Fruit fly (Drosophila melanogaster) whole organism, embryonic: ENCODE data around the gene CG32686.

Source experiments
- BEAF-32 ChIP-seq: fragments of 200-800 bp; sonication (Bioruptor generic); optimal IDR thresholded peaks from 3 replicates; lab custom pipeline; 2017; ENCODE audit warnings: missing biosample characterization, missing genetic modification characterization, mild to moderate bottlenecking, moderate library complexity, missing genetic modification reagents
- CG10431 ChIP-seq: fragments of 200-800 bp; sonication (Bioruptor generic); optimal IDR thresholded peaks from 3 replicates; lab custom pipeline; 2018; ENCODE audit warnings: missing biosample characterization, mild to moderate bottlenecking, missing genetic modification characterization
- CG12299 ChIP-seq: fragments of 200-800 bp; sonication (Bioruptor generic); optimal IDR thresholded peaks from 2 replicates; lab custom pipeline; 2018; ENCODE audit warnings: missing biosample characterization, mild to moderate bottlenecking, missing genetic modification characterization
- CG13296 ChIP-seq: fragments of 200-800 bp; sonication (Bioruptor generic); optimal IDR thresholded peaks from 3 replicates; lab custom pipeline; 2018; ENCODE audit warnings: missing biosample characterization, mild to moderate bottlenecking, missing genetic modification characterization
- CG15601 ChIP-seq: fragments of 200-800 bp; sonication (Bioruptor generic); optimal IDR thresholded peaks from 3 replicates; lab custom pipeline; 2019; ENCODE audit warnings: missing biosample characterization, mild to moderate bottlenecking, missing genetic modification characterization, moderate library complexity
- CG16815 ChIP-seq: fragments of 200-800 bp; sonication (Bioruptor generic); optimal IDR thresholded peaks from 3 replicates; lab custom pipeline; 2017; ENCODE audit warnings: missing biosample characterization, mild to moderate bottlenecking, missing genetic modification characterization
- CG1792 ChIP-seq: fragments of 200-800 bp; sonication (Bioruptor generic); optimal IDR thresholded peaks from 2 replicates; lab custom pipeline; 2016; ENCODE audit warnings: missing biosample characterization, missing genetic modification characterization
- CG2120 ChIP-seq: fragments of 200-800 bp; sonication (Bioruptor generic); optimal IDR thresholded peaks from 3 replicates; lab custom pipeline; 2016; ENCODE audit warnings: missing biosample characterization, missing genetic modification characterization
- CG2199 ChIP-seq: fragments of 200-800 bp; sonication (Bioruptor generic); IDR thresholded peaks from 3 replicates; pipeline ENCODE4 v1.3.6; 2022; ENCODE audit warnings: missing biosample characterization, missing genetic modification characterization
- CG2875 ChIP-seq: fragments of 200-800 bp; sonication (Bioruptor generic); optimal IDR thresholded peaks from 2 replicates; lab custom pipeline; 2017; ENCODE audit warnings: missing biosample characterization, mild to moderate bottlenecking, missing genetic modification characterization, missing genetic modification reagents
- CG34422 ChIP-seq: fragments of 200-800 bp; sonication (Bioruptor generic); IDR thresholded peaks from 3 replicates; pipeline ENCODE4 v1.3.6; 2022; ENCODE audit warnings: missing biosample characterization, missing genetic modification characterization
- CG4424 ChIP-seq: fragments of 200-800 bp; sonication (Bioruptor generic); optimal IDR thresholded peaks from 3 replicates; lab custom pipeline; 2016; ENCODE audit warnings: missing biosample characterization, missing genetic modification characterization
- CG4707 ChIP-seq: fragments of 200-800 bp; sonication (Bioruptor generic); optimal IDR thresholded peaks from 2 replicates; lab custom pipeline; 2018; ENCODE audit warnings: missing biosample characterization, mild to moderate bottlenecking, missing genetic modification characterization, moderate library complexity
- CG6765 ChIP-seq: fragments of 200-800 bp; sonication (Bioruptor generic); optimal IDR thresholded peaks from 3 replicates; lab custom pipeline; 2017; ENCODE audit warnings: missing biosample characterization, mild to moderate bottlenecking, missing genetic modification characterization
- CG7928 ChIP-seq: fragments of 200-800 bp; sonication (Bioruptor generic); optimal IDR thresholded peaks from 2 replicates; lab custom pipeline; 2017; ENCODE audit warnings: missing biosample characterization, mild to moderate bottlenecking, missing genetic modification characterization
- CG8290 ChIP-seq, 3 experiments: fragments of 200-800 bp; sonication (Bioruptor generic); optimal IDR thresholded peaks; 2 replicates each; lab custom pipeline; 2016 to 2019; ENCODE audit warnings: missing biosample characterization in 3 of 3, missing genetic modification characterization in 3 of 3, mild to moderate bottlenecking in 2 of 3, moderate library complexity in 1 of 3
- Chrac-16 ChIP-seq: fragments of 200-800 bp; sonication (Bioruptor generic); optimal IDR thresholded peaks from 3 replicates; lab custom pipeline; 2016; ENCODE audit warnings: missing biosample characterization, missing genetic modification characterization
- D ChIP-seq, 2 experiments: fragments of 200-800 bp in 1 of 2; fragments of >200 bp in 1 of 2; sonication (Bioruptor generic) in 1 of 2; optimal IDR thresholded peaks; 2 replicates in 1 of 2; 3 replicates in 1 of 2; lab custom pipeline; 2017; ENCODE audit warnings: mild to moderate bottlenecking in 1 of 2, missing biosample characterization in 1 of 2, missing genetic modification characterization in 1 of 2, missing genetic modification reagents in 1 of 2
- Deaf1 ChIP-seq: fragments of 200-800 bp; optimal IDR thresholded peaks from 3 replicates; lab custom pipeline; 2019; ENCODE audit warnings: missing biosample characterization, mild to moderate bottlenecking, missing genetic modification characterization, moderate library complexity
- E2f2 ChIP-seq: fragments of 200-800 bp; sonication (Bioruptor generic); IDR thresholded peaks from 2 replicates; pipeline ENCODE4 v1.3.6; 2022; ENCODE audit warnings: missing biosample characterization, missing genetic modification characterization
- Eip74EF ChIP-seq, 2 experiments: fragments of 200-800 bp in 1 of 2; fragments of >200 bp in 1 of 2; sonication (Bioruptor generic) in 1 of 2; optimal IDR thresholded peaks; 2 replicates each; lab custom pipeline; 2017 to 2019; ENCODE audit warnings: missing biosample characterization in 2 of 2, missing genetic modification characterization in 2 of 2, mild to moderate bottlenecking in 1 of 2, moderate library complexity in 1 of 2
- Ets65A ChIP-seq: fragments of 200-800 bp; sonication (Bioruptor generic); peaks from one replicate; lab custom pipeline; 2016; ENCODE audit warnings: missing biosample characterization, missing genetic modification characterization
- Hey ChIP-seq: fragments of 200-800 bp; sonication (Bioruptor generic); optimal IDR thresholded peaks from 3 replicates; lab custom pipeline; 2018; ENCODE audit warnings: missing biosample characterization, mild to moderate bottlenecking, missing genetic modification characterization
- Lpt ChIP-seq: fragments of >200 bp; optimal IDR thresholded peaks from 2 replicates; lab custom pipeline; 2018; ENCODE audit warnings: missing biosample characterization, missing genetic modification characterization
- Mes4 ChIP-seq: fragments of 200-800 bp; sonication (Bioruptor generic); optimal IDR thresholded peaks from 2 replicates; lab custom pipeline; 2016; ENCODE audit warnings: missing biosample characterization, missing genetic modification characterization
- Optix ChIP-seq: fragments of 200-800 bp; sonication (Bioruptor generic); IDR thresholded peaks from 3 replicates; pipeline ENCODE4 v1.3.6; 2022; ENCODE audit warnings: missing biosample characterization, missing genetic modification characterization
- Ssrp ChIP-seq: fragments of 200-800 bp; sonication (Bioruptor generic); optimal IDR thresholded peaks from 2 replicates; lab custom pipeline; 2018; ENCODE audit warnings: missing biosample characterization, mild to moderate bottlenecking, missing genetic modification characterization, moderate library complexity
- Tbp ChIP-seq: fragments of >200 bp; optimal IDR thresholded peaks from 2 replicates; lab custom pipeline; 2018; ENCODE audit warnings: missing biosample characterization, missing genetic modification characterization
- Usf ChIP-seq: fragments of 200-800 bp; sonication (Bioruptor generic); optimal IDR thresholded peaks from 2 replicates; lab custom pipeline; 2017; ENCODE audit warnings: missing genotype, missing biosample characterization, missing genetic modification characterization
- caup ChIP-seq: fragments of 200-800 bp; sonication (Bioruptor generic); optimal IDR thresholded peaks from 3 replicates; lab custom pipeline; 2017; ENCODE audit warnings: missing biosample characterization, mild to moderate bottlenecking, missing genetic modification characterization, moderate library complexity; ENCODE audit not compliant: severe bottlenecking
- chif ChIP-seq, 2 experiments: fragments of 200-800 bp; sonication (Bioruptor generic); optimal IDR thresholded peaks; 3 replicates each; lab custom pipeline; 2016; ENCODE audit warnings: missing biosample characterization in 2 of 2, missing genetic modification characterization in 2 of 2
- ewg ChIP-seq: fragments of 200-800 bp; sonication (Bioruptor generic); optimal IDR thresholded peaks from 3 replicates; lab custom pipeline; 2017; ENCODE audit warnings: mild to moderate bottlenecking, missing biosample characterization, missing genetic modification reagents, missing genetic modification characterization
- hb ChIP-seq: fragments of 200-800 bp; sonication (Bioruptor generic); IDR thresholded peaks from 3 replicates; pipeline ENCODE4 v1.3.6; 2022; ENCODE audit warnings: missing biosample characterization, missing genetic modification characterization; ENCODE audit not compliant: partially characterized antibody
- lov ChIP-seq, 2 experiments: fragments of 200-800 bp in 1 of 2; fragments of >200 bp in 1 of 2; sonication (Bioruptor generic) in 1 of 2; IDR thresholded peaks in 1 of 2; optimal IDR thresholded peaks in 1 of 2; 2 replicates in 1 of 2; 3 replicates in 1 of 2; pipeline versions ENCODE4 v1.3.6 to Lab custom; 2017 to 2022; ENCODE audit warnings: missing biosample characterization in 1 of 2, missing genetic modification characterization in 1 of 2
- luna ChIP-seq: fragments of 200-800 bp; sonication (Bioruptor generic); optimal IDR thresholded peaks from 2 replicates; lab custom pipeline; 2016; ENCODE audit warnings: missing biosample characterization, missing genetic modification characterization
- odd ChIP-seq: fragments of 200-800 bp; sonication (Bioruptor generic); optimal IDR thresholded peaks from 2 replicates; lab custom pipeline; 2017; ENCODE audit warnings: missing biosample characterization, mild to moderate bottlenecking, missing genetic modification characterization
- onecut ChIP-seq: fragments of 200-800 bp; sonication (Bioruptor generic); IDR thresholded peaks from 2 replicates; pipeline ENCODE4 v1.3.6; 2022; ENCODE audit warnings: missing biosample characterization, missing genetic modification characterization
- psq ChIP-seq: fragments of 200-800 bp; sonication (Bioruptor generic); optimal IDR thresholded peaks from 2 replicates; lab custom pipeline; 2017; ENCODE audit warnings: missing biosample characterization, missing genetic modification characterization
- ro ChIP-seq: fragments of 200-800 bp; sonication (Bioruptor generic); IDR thresholded peaks from 2 replicates; pipeline ENCODE4 v1.3.6; 2022; ENCODE audit warnings: missing biosample characterization, missing genetic modification characterization
- row ChIP-seq: fragments of 200-800 bp; sonication (Bioruptor generic); IDR thresholded peaks from 3 replicates; pipeline ENCODE4 v1.3.6; 2022; ENCODE audit warnings: missing biosample characterization, missing genetic modification characterization
- run ChIP-seq: fragments of 200-800 bp; sonication (Bioruptor generic); optimal IDR thresholded peaks from 3 replicates; lab custom pipeline; 2018; ENCODE audit warnings: missing biosample characterization, mild to moderate bottlenecking, missing genetic modification characterization
- scrt ChIP-seq: fragments of 200-800 bp; sonication (Bioruptor generic); optimal IDR thresholded peaks from 2 replicates; lab custom pipeline; 2018; ENCODE audit warnings: missing biosample characterization, mild to moderate bottlenecking, missing genetic modification characterization, moderate library complexity
- slou ChIP-seq: fragments of 200-800 bp; sonication (Bioruptor generic); optimal IDR thresholded peaks from 3 replicates; lab custom pipeline; 2016; ENCODE audit warnings: missing biosample characterization, missing genetic modification characterization
- sqz ChIP-seq: fragments of 200-800 bp; sonication (Bioruptor generic); optimal IDR thresholded peaks from 3 replicates; lab custom pipeline; 2018; ENCODE audit warnings: missing biosample characterization, mild to moderate bottlenecking, missing genetic modification characterization
- tin ChIP-seq: fragments of 200-800 bp; sonication (Bioruptor generic); optimal IDR thresholded peaks from 3 replicates; lab custom pipeline; 2016; ENCODE audit warnings: missing biosample characterization, missing genetic modification characterization
- unc-4 ChIP-seq: fragments of 200-800 bp; sonication (Bioruptor generic); IDR thresholded peaks from 2 replicates; pipeline ENCODE4 v1.3.6; 2022; ENCODE audit warnings: missing biosample characterization, missing genetic modification characterization; ENCODE audit not compliant: partially characterized antibody
- yki ChIP-seq: fragments of >200 bp; optimal IDR thresholded peaks from 3 replicates; lab custom pipeline; 2018
- zen ChIP-seq: fragments of 200-800 bp; sonication (Bioruptor generic); optimal IDR thresholded peaks from 3 replicates; lab custom pipeline; 2018; ENCODE audit warnings: missing biosample characterization, mild to moderate bottlenecking, missing genetic modification characterization, moderate library complexity

The CG32686 gene

DNA sequence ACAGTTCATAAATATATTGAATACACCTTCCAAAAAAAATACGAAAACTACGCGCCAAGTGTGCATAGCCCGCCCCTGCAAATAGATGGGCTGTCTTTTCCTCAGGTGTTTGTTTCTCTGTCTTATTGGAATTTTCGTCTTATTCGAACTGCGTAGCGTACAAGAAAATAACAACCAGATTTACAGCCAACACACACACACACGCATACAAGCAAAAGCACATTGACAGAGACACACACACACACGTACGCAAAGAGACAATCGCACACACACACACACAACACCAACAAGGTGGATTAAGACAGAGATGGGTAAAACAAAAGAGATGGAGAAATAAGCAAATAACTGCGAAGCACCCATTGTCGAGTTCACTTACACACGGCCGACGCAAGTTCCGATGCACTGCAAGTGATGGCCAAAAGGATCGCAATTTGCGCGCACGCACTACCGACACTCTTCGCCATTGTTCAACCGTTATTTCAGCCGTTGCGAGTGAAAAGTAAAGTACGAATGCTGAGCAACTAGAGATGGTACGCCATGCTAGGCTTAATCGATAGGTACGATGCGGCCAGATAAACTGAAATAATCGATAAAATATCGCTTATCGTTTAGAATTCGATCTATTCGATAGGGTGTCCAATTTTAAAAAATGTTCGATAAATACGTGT is 9.2 kb downstream of the CG32686 start (continued):
- TF ChIP-seq unc-4 (peak; percentile 90), CG6765 (peak; percentile 36), hb (GFP tag; lab: Robert Waterston, UW) (peak; percentile 96), luna (GFP tag; lab: Kevin White, UChicago) (no peak), scrt (GFP tag; lab: Kevin White, UChicago) (no peak), odd (GFP tag; lab: Kevin White, UChicago) (no peak), tin (peak; percentile 2), row (GFP tag; lab: Robert Waterston, UW) (peak; percentile 26; the same call in 2 of the 3 replicates), run (tag; lab: Kevin White, UChicago) (no peak), ro (GFP tag; lab: Robert Waterston, UW) (no peak), yki (lab: Kevin White, UChicago) (no peak), slou (GFP tag; lab: Kevin White, UChicago) (no peak), CG4707 (GFP tag; lab: Kevin White, UChicago) (no peak), CG2875 (GFP tag; lab: Kevin White, UChicago) (no peak), CG15601 (peak; percentile 33), Tbp (no peak), sqz (GFP tag; lab: Kevin White, UChicago) (peak; percentile 28), CG34422 (peak; percentile 42; the same call in 1 of the 3 replicates), CG1792 (GFP tag; lab: Kevin White, UChicago) (no peak), Deaf1 (tag; lab: Kevin White, UChicago) (peak; percentile 34), CG7928 (GFP tag; lab: Kevin White, UChicago) (no peak), CG13296 (GFP tag; lab: Kevin White, UChicago) (no peak), CG10431 (GFP tag; lab: Kevin White, UChicago) (no peak), CG16815 (GFP tag; lab: Kevin White, UChicago) (no peak), Chrac-16 (GFP tag; lab: Kevin White, UChicago) (no peak), lov (optimal IDR thresholded peaks at IDR 0.05; lab: Kevin White, UChicago) (no peak), lov (GFP tag; IDR thresholded peaks at IDR 0.05; lab: Robert Waterston, UW) (no peak), Optix (GFP tag; lab: Robert Waterston, UW) (no peak), Mes4 (no peak), CG2199 (GFP tag; lab: Robert Waterston, UW) (no peak), Ssrp (tag; lab: Kevin White, UChicago) (no peak), CG4424 (GFP tag; lab: Kevin White, UChicago) (no peak), D (optimal IDR thresholded peaks at IDR 0.05; lab: Kevin White, UChicago) (peak; percentile 56), D (GFP tag; optimal IDR thresholded peaks at IDR 0.05; lab: Kevin White, UChicago) (no peak), psq (GFP tag; lab: Kevin White, UChicago) (no peak), Eip74EF (GFP tag; optimal IDR thresholded peaks at IDR 0.05; lab: Kevin White, UChicago) (peak in 1 of 2 experiments; percentile 38), E2f2 (GFP tag; lab: Robert Waterston, UW) (peak; percentile 77), Hey (no peak), caup (GFP tag; lab: Kevin White, UChicago) (peak; percentile 15), CG2120 (GFP tag; lab: Kevin White, UChicago) (no peak), Usf (GFP tag; lab: Kevin White, UChicago) (no peak), CG12299 (tag; lab: Kevin White, UChicago) (peak; percentile 41), onecut (no peak), zen (tag; lab: Kevin White, UChicago) (no peak), Lpt (GFP tag; lab: Kevin White, UChicago) (no peak), ewg (GFP tag; lab: Kevin White, UChicago) (peak; percentile 12), BEAF-32 (GFP tag; lab: Kevin White, UChicago) (peak; percentile 86), CG8290 (GFP tag; optimal IDR thresholded peaks at IDR 0.05; lab: Kevin White, UChicago) (no peak), CG8290 (tag; optimal IDR thresholded peaks at IDR 0.05; lab: Kevin White, UChicago) (peak in 1 of 2 experiments; percentile 78), chif (GFP tag; optimal IDR thresholded peaks at IDR 0.05; lab: Kevin White, UChicago) (no peak), Ets65A (GFP tag; lab: Kevin White, UChicago) (no peak)
